Worm (Caenorhabditis elegans) whole organism, L4/young adult: ENCODE results near the gene T12B5.15.

Experiments used
- W03F9.2 ChIP-seq: fragments of 150-350 bp; optimal IDR thresholded peaks from 2 replicates; lab custom pipeline; 2014; ENCODE audit warnings: missing biosample characterization, missing genetic modification characterization
- him-1 ChIP-seq: sonication (generic microtip); optimal IDR thresholded peaks from 2 replicates; lab custom pipeline; 2016; ENCODE audit warnings: missing genotype, missing genetic modification reagents, missing genetic modification characterization, missing compliant biosample characterization

DNA sequence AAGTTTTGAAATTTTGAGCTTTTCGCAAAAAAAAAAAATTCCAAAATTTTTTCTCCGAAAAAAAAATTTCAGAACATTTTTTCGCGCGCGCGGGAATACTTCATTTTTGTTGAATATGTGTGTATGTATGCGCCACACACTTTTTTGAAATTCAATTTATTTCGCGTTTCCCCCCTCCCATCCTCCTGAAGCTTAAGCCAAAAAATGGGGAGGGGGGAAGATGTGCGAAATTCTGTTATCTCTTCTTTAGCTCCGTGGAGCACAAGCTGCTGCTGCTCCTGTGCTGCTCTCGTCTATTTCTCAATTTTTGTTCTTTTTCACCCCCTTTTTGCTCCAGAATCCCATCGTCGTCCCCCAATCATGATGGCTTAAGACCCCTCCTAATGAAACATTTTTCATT lies 35.1 kb upstream of the T12B5.15 start:
- TF ChIP-seq him-1 (tag; lab: Kevin White, UChicago) (no peak), W03F9.2 (tag; lab: Kevin White, UChicago) (no peak)
